Worm (Caenorhabditis elegans): ENCODE results near the gene abu-12.

DNA sequence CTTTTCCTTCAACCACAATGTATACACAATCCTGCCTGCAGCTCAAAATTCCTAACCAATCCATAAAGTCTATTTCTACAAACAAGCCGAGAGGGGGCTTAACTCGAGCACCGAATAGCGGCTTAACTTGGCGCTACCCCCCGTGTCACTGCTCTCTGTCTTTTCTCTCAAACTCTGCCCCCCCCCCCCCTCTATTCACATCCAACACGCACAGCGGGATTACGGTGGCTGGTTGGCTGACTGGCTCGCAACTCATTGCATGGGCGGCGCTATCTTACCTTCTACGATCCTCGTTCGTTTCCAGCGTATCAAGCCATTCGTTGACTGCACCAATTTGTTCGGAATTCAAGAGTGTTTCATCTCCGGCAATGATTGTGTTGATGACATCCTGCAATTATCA is 25.8 kb downstream of the abu-12 start:
- TF ChIP-seq W03F9.2 (tag; optimal IDR thresholded peaks at IDR 0.05) (no peak), him-1 (tag; optimal IDR thresholded peaks at IDR 0.05) (no peak), dao-5 (tag; optimal IDR thresholded peaks at IDR 0.05) (no peak)
